Worm (Caenorhabditis elegans): Measurements from ENCODE around the gene egli-1.

DNA sequence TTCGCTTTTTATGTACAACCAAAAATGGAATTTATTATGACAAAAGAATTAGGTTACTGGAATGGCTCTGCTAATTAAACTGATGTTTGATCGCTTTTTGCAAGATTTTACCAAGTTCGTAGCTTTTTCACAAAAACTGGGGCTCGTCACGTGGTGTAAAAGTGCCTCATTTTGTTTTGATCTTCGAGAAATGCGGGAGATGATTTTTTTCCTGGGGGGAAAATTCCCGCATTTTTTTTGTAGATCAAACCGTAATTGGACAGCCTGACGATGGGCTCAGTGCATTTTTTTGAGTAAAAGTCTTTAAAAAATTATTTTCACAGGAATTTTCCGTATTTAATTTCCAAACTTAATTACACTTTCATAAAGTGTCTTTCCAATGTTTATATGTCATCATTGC lies 34.6 kb upstream of the egli-1 start:
- TF ChIP-seq unc-62 (GFP tag; optimal IDR thresholded peaks at IDR 0.05) (no peak), ama-1 (optimal IDR thresholded peaks at IDR 0.05) (no peak), pqm-1 (tag; optimal IDR thresholded peaks at IDR 0.05) (no peak), aly-2 (tag; optimal IDR thresholded peaks at IDR 0.05) (no peak), ceh-16 (tag; optimal IDR thresholded peaks at IDR 0.05) (no peak), egl-5 (tag; optimal IDR thresholded peaks at IDR 0.05) (no peak), skn-1 (tag; optimal IDR thresholded peaks at IDR 0.05) (no peak), nhr-237 (tag; optimal IDR thresholded peaks at IDR 0.05) (no peak), lin-15B (tag; optimal IDR thresholded peaks at IDR 0.05) (no peak), daf-12 (tag; optimal IDR thresholded peaks at IDR 0.05) (no peak), nhr-28 (tag; optimal IDR thresholded peaks at IDR 0.05) (no peak), elt-1 (tag; optimal IDR thresholded peaks at IDR 0.05) (no peak), ceh-82 (tag; optimal IDR thresholded peaks at IDR 0.05) (no peak)
